Fruit fly (Drosophila melanogaster): Measurements from ENCODE around the gene CG8475.
A peak's percentile ranks its signal among the peaks of the same experiment; 100 is the strongest.

dm6 chr2L:8232389-8232788 lies 35.7 kb upstream of the CG8475 start:
- no peak for TF ChIP-seq ftz-f1 (GFP tag; optimal IDR thresholded peaks at IDR 0.05)
- TF ChIP-seq CG11696 (GFP tag; IDR thresholded peaks at IDR 0.05), result no peak
- no peak for TF ChIP-seq Dek (tag; optimal IDR thresholded peaks at IDR 0.05)
- 0 out of 2 replicates have a peak, but pooled peaks have one; percentile 24 for TF ChIP-seq Ada2b (GFP tag; IDR thresholded peaks at IDR 0.05)
- TF ChIP-seq NK7.1 (GFP tag; optimal IDR thresholded peaks at IDR 0.05), result no peak
- TF ChIP-seq CG16779 (GFP tag; IDR thresholded peaks at IDR 0.05), result no peak
